Fruit fly (Drosophila melanogaster): Measurements from ENCODE around the gene CG31609.

Gene CG31609

DNA sequence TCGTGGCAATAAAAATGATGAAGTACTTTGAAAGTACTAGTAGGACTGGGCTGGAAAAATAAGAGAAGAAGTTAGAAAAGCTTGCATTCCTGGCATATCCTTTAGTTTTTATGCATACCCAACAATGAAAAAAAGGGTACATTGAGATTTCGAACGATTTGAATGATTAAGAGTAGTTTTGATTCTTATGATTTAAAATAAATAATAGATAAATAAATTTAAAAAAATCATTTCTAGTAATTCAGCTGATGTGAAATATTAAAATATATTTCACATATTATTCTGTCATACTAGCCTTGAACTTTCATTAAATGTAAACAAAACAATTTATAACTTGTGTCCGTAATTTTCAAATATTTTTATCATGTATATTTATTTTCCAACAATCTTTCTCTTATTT, at the start of gene CG31609:
Gene CG31609, plus strand, starts transcription at position 301 of the 400 bp plus-strand sequence.
- no peak for TF ChIP-seq CG17801 (GFP tag; optimal IDR thresholded peaks at IDR 0.05; ENCODE audit: partially characterized antibody)

DNA sequence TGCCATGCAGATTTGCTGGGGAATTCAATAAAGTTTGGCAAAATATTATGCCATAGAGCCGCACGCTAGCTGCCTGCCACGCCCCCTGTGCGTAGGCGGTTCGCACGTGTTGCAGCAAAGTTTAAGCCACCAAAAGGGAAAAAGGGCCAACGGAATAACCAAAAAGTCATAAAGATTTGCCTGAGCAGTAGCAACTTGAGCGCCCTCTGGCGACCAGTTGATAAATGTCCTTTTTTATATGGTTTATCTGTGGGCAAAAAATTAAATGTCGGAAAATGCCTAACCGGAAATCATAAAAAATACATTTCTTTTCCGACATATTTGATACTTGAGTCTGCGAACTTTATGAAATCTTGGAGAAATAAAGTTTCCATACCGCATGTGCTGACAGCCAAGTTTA, 30.2 kb upstream of the CG31609 start:
- no peak for TF ChIP-seq CG17801 (GFP tag; optimal IDR thresholded peaks at IDR 0.05; ENCODE audit: partially characterized antibody)

DNA sequence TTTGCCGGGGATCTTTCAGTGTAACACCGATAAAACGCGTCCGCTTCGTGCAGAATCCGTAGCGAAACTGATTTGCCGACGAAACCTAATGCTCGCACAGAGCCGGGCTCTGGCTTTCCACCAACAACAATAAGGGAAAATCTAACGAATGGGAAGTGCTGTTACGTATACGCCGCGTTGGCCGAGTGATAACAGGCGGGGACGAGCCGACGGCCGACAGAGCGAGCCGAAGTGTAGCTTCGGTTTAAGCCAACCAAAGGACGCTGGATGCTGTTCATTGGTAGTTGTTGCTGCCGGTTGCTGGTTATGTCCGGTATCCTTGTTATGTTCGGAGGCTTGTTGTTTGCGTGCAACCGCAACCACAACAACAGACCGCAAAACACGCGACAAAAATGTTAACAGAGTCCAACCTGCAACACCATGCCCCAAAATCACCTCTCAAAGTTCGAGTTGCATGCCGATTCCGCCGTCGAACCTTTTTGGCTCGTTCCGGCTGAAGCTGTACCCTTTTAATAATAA, 26.2 kb upstream of the CG31609 start, which contains the start of gene DIP-zeta:
Gene DIP-zeta, minus strand, starts transcription at position 71 of the 519 bp plus-strand sequence.
- TF ChIP-seq CG17801 (GFP tag; optimal IDR thresholded peaks at IDR 0.05; ENCODE audit: partially characterized antibody), result no peak

DNA sequence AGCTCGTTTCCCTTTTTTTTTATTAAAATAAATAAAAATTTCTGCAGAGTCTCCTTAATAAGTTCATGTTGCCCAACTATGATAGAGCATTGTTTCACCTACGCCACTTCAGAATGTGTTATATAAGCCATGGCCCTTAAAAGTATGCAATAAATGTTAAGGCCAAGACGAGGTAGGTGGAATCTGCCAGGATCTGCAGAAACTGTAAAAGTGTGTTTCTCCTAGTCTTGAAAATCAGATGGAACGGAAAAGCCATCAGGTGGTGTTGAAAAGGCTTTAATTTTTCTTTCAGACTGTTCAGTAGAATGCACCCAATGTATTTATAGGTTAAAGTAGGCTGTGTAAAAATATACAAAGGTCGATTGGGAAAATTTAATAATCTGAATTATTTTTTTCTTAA, 20.5 kb upstream of the CG31609 start, which contains the start of gene CG12439:
Gene CG12439, plus strand, starts transcription at position 301 of the 400 bp plus-strand sequence.
- no peak for TF ChIP-seq CG17801 (GFP tag; optimal IDR thresholded peaks at IDR 0.05; ENCODE audit: partially characterized antibody)

DNA sequence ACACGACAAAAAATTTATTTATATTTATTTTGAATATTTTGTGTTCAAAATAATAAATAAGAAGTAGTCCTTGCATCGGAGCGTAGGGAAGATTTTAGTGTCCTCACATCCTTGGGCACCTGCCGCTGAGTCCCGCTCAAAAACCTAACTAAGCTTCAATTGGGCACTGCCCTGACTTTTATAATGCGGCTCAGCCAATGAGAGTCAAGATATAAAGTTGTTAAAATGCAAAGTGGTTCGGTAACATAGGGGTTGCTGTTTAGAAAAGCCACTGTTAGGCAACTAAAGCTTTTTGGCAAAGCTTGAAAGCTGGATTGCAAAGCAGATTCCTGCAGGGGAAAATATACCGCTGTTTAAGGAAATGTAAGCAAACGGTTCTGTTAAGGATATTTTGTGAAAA, 14.6 kb upstream of the CG31609 start:
- no peak for TF ChIP-seq CG17801 (GFP tag; optimal IDR thresholded peaks at IDR 0.05; ENCODE audit: partially characterized antibody)

DNA sequence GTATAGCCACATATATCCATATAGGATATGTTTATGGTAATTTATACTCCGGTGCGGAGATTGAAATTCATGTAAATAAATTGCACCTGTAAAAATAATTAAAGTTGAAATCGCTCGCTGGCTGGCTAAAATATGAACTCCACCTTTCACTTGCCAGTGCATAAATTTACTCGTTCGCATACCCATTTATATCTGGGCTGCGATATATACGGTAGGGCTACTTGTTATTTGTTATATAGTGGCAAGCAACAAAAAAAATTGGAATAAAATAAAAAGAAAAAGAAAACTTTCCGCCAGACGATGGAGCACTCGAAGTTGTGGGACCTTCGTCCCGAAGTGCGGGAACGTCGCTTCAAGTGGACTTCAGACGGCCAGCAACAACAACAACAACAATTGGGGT, 13.6 kb upstream of the CG31609 start, which contains the start of gene Toll-4:
Gene Toll-4, plus strand, starts transcription at position 301 of the 400 bp plus-strand sequence.
- no peak for TF ChIP-seq CG17801 (GFP tag; optimal IDR thresholded peaks at IDR 0.05; ENCODE audit: partially characterized antibody)

DNA sequence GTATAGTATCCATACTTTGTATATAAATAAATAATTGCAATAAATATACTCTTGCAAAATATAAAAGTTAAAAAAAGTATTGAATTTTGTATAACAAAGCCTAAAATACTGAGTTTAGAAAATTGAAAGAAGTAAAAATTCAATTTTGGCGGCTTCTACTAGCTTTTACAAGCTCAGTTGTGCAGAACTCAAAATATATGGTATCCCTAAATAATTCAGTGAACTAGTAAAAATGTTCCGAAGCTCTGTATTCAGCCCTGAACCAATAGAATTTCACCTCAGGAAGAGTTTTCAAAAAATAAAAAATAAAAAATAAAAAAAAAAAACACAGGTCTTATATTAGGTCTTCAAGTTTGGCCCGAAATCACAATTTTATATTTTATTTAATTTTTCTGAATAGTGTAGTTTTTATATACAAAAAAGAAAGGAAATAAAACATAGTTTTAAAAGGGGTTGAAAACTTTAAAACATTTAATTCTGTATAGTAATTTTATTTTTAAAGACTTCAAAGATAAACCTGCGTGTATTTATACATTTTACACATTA, 7.7 kb upstream of the CG31609 start:
- TF ChIP-seq CG17801 (GFP tag; optimal IDR thresholded peaks at IDR 0.05; ENCODE audit: partially characterized antibody), result no peak

DNA sequence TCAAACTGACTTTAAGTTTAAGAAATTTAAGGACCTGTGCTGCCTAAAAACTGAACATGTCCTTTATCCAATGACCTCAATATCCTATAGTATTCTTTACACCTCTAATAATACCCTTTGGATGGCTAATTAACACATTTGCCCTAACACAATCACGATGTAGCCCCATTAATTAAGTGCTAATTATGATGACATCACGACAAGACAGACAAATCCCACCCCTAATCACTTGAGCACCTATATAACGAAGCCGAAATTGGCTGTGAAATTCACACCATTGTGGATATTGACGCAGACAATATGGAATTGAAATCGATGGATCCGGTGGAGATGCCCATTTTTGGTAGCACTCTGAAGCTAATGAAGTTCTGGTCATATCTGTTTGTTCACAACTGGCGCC, 14.2 kb downstream of the CG31609 start, which contains the start of gene Or30a:
Gene Or30a, plus strand, starts transcription at position 301 of the 400 bp plus-strand sequence.
- TF ChIP-seq CG17801 (GFP tag; optimal IDR thresholded peaks at IDR 0.05; ENCODE audit: partially characterized antibody), result no peak

DNA sequence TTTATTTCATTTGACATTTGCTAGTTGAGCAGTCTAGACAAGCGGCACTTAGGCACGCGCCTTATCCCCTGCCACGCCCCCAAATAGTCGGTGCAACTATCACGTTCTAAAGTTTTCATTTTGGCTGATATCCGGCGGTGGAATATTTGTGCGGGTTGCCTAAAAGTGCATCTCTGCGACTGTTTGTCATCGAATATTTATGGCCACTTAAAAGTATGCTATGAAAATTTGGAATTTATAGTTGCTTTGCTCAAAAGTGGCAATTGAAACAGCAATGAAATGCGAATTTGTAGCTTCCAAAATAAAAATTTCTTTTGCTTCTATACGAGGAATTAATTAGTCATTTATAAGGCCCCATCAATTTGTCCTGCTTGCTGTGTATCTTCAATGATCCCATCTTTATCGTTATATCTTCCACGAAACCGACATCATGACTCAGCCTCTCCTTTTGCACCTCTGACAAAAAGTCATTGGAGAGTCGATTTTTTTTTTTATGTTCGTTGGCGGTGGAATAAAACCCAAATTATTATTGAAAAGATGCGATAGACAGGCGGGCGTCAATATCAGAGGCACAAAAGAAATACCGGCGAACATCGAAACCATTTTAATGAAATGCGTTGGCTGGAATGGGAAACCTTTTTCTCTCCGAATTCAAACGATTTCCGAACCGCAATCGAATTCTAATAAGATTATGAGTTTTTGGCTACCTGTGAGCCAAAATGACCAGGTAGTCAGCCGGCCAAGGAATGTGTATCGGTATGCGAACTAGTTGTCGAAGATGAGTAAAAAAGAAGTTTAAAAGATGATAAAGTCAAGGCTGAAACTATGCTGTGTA, 23.3 kb downstream of the CG31609 start:
- TF ChIP-seq CG17801 (GFP tag; optimal IDR thresholded peaks at IDR 0.05; ENCODE audit: partially characterized antibody), result no peak

DNA sequence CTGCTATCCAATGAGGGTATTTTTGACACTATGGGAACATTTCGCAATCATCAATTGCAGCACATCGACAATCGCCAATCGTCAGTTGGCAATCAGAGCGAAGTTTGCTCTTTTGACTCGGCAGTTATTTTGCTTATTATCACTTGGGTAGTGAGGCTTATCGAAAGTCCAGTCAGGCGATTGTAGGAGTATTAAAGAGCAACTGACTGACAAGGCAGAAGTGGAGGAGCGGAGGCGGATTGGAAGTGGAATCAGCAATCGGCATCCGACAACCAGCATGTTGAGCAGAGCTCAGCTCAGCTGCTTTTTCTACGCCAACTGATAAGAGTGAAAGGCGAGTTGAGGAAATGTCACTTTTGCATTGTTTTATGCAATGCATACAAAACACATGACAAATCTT, 25.0 kb downstream of the CG31609 start:
- TF ChIP-seq CG17801 (GFP tag; optimal IDR thresholded peaks at IDR 0.05; ENCODE audit: partially characterized antibody), result no peak

DNA sequence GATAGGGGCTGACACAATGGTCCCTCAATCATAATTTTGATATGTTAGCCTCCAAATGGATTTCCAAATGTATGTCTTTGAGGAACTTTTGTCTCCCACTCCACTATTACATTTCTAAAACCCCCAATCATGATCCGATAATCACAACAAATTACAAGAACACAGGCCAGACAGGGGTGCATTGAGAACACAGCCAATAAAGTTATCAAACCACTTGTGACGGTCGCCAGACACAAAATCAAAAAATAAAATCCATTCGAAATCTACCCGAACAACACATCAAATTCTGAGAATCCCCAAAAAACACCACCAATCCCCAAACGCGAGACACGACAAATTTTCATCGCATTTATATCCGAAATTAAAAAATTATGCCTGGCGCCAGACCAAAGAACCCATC, 26.3 kb downstream of the CG31609 start:
- no peak for TF ChIP-seq CG17801 (GFP tag; optimal IDR thresholded peaks at IDR 0.05; ENCODE audit: partially characterized antibody)

DNA sequence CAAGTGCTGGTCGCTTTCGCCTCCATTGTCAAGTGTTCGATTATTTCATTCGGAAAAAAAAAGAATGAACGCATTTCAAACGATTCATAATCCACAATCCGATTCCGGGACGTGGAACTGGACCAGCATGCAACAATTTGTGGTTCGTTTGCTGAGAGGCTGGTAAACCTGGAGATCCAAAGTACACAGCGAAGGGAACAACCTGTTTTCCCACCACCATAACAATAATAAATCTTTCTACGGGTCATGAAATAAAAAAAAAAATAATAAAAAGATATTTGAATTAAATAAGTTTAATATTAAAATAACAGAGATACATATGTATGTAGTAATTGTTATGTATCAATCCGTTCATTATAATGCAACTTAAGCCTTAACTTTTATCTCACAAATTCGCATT, 27.1 kb downstream of the CG31609 start:
- TF ChIP-seq CG17801 (GFP tag; optimal IDR thresholded peaks at IDR 0.05; ENCODE audit: partially characterized antibody), result no peak

DNA sequence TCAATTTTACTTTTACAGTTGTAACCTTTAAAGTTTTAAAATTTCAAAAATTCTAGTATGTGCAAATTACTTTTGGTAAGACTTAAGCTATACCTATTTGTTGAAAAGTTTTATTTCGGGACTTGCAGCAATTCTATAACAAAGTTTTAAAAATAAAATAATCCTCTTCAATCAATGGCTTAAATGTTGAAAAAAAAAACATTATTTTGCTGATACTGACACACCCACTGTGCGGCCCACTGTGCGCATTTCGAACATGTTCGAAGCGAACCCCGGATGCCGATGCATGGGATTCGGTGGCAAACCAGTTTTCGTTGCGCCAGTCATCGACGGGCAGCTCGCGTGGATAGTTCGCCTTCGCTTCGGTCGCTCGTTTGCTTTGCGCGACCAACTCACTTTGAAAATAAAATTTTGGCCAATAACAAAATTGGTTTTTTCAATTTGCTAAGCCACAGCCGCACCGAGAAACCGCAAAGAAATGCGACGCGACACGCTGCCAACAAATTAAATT, 28.1 kb downstream of the CG31609 start, which contains the start of gene CG32982:
Gene CG32982, plus strand, starts transcription at position 320 of the 511 bp plus-strand sequence.
- TF ChIP-seq CG17801 (GFP tag; optimal IDR thresholded peaks at IDR 0.05; ENCODE audit: partially characterized antibody), result peak; percentile 8

DNA sequence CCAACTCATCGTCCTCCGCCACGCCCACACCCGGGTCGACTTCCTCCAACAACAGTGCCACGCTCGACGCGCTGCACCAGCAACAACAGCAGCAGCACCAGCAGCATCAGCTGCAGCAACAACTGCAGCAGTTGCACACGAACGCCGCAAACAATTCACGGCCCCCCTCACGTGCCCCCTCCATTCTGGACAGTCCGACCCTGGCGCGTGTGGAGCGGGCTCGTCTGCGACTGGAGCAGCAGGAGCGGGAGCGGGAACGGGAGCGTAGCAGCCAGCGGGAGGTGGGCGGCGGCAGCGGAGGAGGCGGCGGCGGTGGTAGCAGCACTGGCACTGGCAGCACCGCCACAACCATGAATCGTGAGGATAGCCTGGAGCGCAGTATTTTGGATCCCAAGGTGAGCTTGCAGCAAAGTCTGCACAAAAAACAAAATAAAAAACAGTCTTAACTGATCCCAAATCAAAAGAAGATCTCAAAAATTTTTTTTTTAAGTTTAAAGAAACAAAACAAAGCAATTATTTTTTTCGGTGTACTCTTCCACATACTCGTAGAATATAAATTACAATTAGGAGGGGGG, 29.8 kb downstream of the CG31609 start:
- TF ChIP-seq CG17801 (GFP tag; optimal IDR thresholded peaks at IDR 0.05; ENCODE audit: partially characterized antibody), result no peak

DNA sequence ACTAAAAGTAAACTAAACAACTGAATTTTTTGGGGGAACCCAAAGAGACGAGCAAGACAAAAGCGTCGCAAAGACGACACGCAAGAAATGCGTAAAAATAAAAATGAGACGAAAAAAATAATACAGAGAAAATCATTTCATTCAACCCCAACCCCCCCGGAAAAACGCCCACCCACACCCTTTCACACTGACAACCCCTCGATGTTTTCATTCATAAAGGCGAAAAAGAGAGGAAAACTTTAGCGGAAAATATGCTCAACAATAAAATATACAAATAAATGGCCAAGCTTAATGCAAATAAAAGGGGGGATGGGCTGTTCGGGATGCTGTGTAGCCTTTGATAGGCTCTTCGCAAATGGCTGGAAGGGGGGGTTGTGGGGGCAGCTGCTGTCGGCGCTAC, 33.6 kb downstream of the CG31609 start:
- TF ChIP-seq CG17801 (GFP tag; optimal IDR thresholded peaks at IDR 0.05; ENCODE audit: partially characterized antibody), result no peak
